Worm (Caenorhabditis elegans): ENCODE measurements around the gene Y38C1AA.19.

DNA sequence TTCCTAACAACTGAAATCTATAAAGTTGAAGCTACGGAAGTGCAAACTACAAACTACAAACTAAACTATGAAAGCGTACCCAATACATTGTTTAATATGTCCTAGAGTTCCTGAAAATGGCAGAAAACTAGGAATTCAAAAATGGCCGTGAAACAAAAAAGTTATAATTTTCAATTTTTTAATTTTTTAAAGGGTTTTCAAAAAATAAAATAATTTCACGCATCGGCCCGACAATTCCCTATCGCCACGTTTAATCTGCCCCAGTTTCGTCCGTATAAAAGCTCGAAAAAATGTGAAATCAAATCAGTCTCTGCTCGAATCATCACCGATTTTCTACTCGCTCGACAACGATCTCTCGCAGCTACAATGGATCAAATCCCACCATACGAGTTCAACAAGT lies 1.3 kb upstream of the Y38C1AA.19 start, which contains the start of gene Y38C1AA.7:
- TF ChIP-seq nfya-1 (tag; optimal IDR thresholded peaks at IDR 0.05) (no peak), pha-4 (tag; optimal IDR thresholded peaks at IDR 0.05) (no peak), ets-4 (tag; optimal IDR thresholded peaks at IDR 0.05) (no peak), ceh-9 (tag; optimal IDR thresholded peaks at IDR 0.05) (no peak), elt-2 (tag; optimal IDR thresholded peaks at IDR 0.05) (no peak), pros-1 (tag; optimal IDR thresholded peaks at IDR 0.05) (no peak), elt-4 (tag; optimal IDR thresholded peaks at IDR 0.05) (no peak), hlh-30 (tag; optimal IDR thresholded peaks at IDR 0.05; ENCODE audit: insufficient read depth) (no peak), unc-42 (tag; optimal IDR thresholded peaks at IDR 0.05) (no peak), ceh-30 (tag; optimal IDR thresholded peaks at IDR 0.05) (no peak), syd-9 (tag; optimal IDR thresholded peaks at IDR 0.05) (no peak), madf-2 (tag; optimal IDR thresholded peaks at IDR 0.05) (no peak)
